Worm (Caenorhabditis elegans) whole organism, L4 larva: Measurements from ENCODE around the gene fbxb-3.
A peak's percentile ranks its signal among the peaks of the same experiment; 100 is the strongest.

Source experiments
- F10B5.3 ChIP-seq: sonication (generic microtip); optimal IDR thresholded peaks from 2 replicates; lab custom pipeline; 2016; ENCODE audit warnings: mild to moderate bottlenecking, missing genetic modification characterization, missing compliant biosample characterization
- F37D6.2 ChIP-seq: sonication (generic microtip); optimal IDR thresholded peaks from 2 replicates; lab custom pipeline; 2016; ENCODE audit warnings: mild to moderate bottlenecking, missing genetic modification characterization, missing compliant biosample characterization
- F49E8.2 ChIP-seq: sonication (generic microtip); optimal IDR thresholded peaks from 2 replicates; lab custom pipeline; 2016; ENCODE audit warnings: missing compliant biosample characterization, mild to moderate bottlenecking, missing genetic modification characterization, borderline replicate concordance
- T26A8.4 ChIP-seq: fragments of 200-800 bp; sonication (Bioruptor generic); IDR thresholded peaks from 2 replicates; pipeline ENCODE4 v1.3.6; 2022; ENCODE audit warnings: missing genetic modification characterization, missing compliant biosample characterization
- Y105C5A.15 ChIP-seq: fragments of 200-800 bp; sonication (Bioruptor generic); IDR thresholded peaks from 2 replicates; pipeline ENCODE4 v1.3.6; 2022; ENCODE audit warnings: missing genetic modification characterization, missing compliant biosample characterization
- Y48G9A.11 ChIP-seq: fragments of 200-800 bp; sonication (Bioruptor generic); IDR thresholded peaks from 2 replicates; pipeline ENCODE4 v1.3.6; 2022; ENCODE audit warnings: missing genetic modification reagents, missing genetic modification characterization, missing compliant biosample characterization
- Y75B8A.6 ChIP-seq: fragments of 200-800 bp; sonication (Bioruptor generic); IDR thresholded peaks from 2 replicates; pipeline ENCODE4 v1.3.6; 2022; ENCODE audit warnings: missing genetic modification reagents, missing genetic modification characterization, missing compliant biosample characterization
- ZK337.2 ChIP-seq: fragments of 200-800 bp; sonication (Bioruptor generic); IDR thresholded peaks from 2 replicates; pipeline ENCODE4 v1.3.6; 2022; ENCODE audit warnings: missing genetic modification reagents, missing genetic modification characterization, missing compliant biosample characterization
- ZK546.5 ChIP-seq, 2 experiments: sonication (generic microtip); optimal IDR thresholded peaks; 2 replicates each; lab custom pipeline; 2017; ENCODE audit warnings: missing biosample characterization in 2 of 2, missing genetic modification characterization in 2 of 2
- aha-1 ChIP-seq: fragments of 150-350 bp; peaks from one replicate; lab custom pipeline; 2014; ENCODE audit warnings: missing biosample characterization, missing genetic modification characterization
- ceh-20 ChIP-seq: fragments of 200-800 bp; sonication (Bioruptor generic); IDR thresholded peaks from 2 replicates; pipeline ENCODE4 v1.3.6; 2022; ENCODE audit warnings: missing genetic modification reagents, missing genetic modification characterization, missing compliant biosample characterization
- ceh-28 ChIP-seq: fragments of 150-350 bp; optimal IDR thresholded peaks from 2 replicates; lab custom pipeline; 2014; ENCODE audit warnings: missing biosample characterization, missing genetic modification reagents, missing genetic modification characterization
- cey-2 ChIP-seq: sonication (generic microtip); optimal IDR thresholded peaks from 3 replicates; lab custom pipeline; 2017; ENCODE audit warnings: missing genetic modification characterization, mild to moderate bottlenecking, missing compliant biosample characterization, antibody characterized with exemption, borderline replicate concordance; ENCODE audit not compliant: insufficient read depth
- ctbp-1 ChIP-seq: fragments of 200-800 bp; sonication (Bioruptor generic); IDR thresholded peaks from 2 replicates; pipeline ENCODE4 v1.3.6; 2022; ENCODE audit warnings: missing genetic modification reagents, missing genetic modification characterization, missing compliant biosample characterization
- daf-16 ChIP-seq, 3 experiments: sonication (generic microtip); optimal IDR thresholded peaks; 2 replicates each; lab custom pipeline; 2016 to 2017; ENCODE audit warnings: missing genetic modification characterization in 3 of 3, missing genetic modification reagents in 3 of 3, mild to moderate bottlenecking in 2 of 3, missing compliant biosample characterization in 2 of 3, missing biosample characterization in 1 of 3, moderate library complexity in 1 of 3
- dmd-6 ChIP-seq: fragments of 200-800 bp; sonication (Bioruptor generic); IDR thresholded peaks from 2 replicates; pipeline ENCODE4 v1.3.6; 2022; ENCODE audit warnings: missing genetic modification reagents, missing genetic modification characterization, missing compliant biosample characterization
- dmd-8 ChIP-seq: fragments of 200-800 bp; sonication (Bioruptor generic); IDR thresholded peaks from 2 replicates; pipeline ENCODE4 v1.3.6; 2022; ENCODE audit warnings: missing genetic modification characterization, missing compliant biosample characterization
- egl-43 ChIP-seq: fragments of 200-800 bp; sonication (Bioruptor generic); IDR thresholded peaks from 2 replicates; pipeline ENCODE4 v1.3.6; 2022; ENCODE audit warnings: missing genetic modification reagents, missing genetic modification characterization, missing compliant biosample characterization
- fkh-10 ChIP-seq: fragments of 150-350 bp; optimal IDR thresholded peaks from 2 replicates; lab custom pipeline; 2014; ENCODE audit warnings: missing biosample characterization, missing genetic modification reagents, missing genetic modification characterization
- gei-8 ChIP-seq: fragments of 200-800 bp; sonication (Bioruptor generic); optimal IDR thresholded peaks from 2 replicates; lab custom pipeline; 2018; ENCODE audit warnings: mild to moderate bottlenecking, missing genetic modification characterization, missing compliant biosample characterization
- lim-7 ChIP-seq: fragments of 200-800 bp; sonication (Bioruptor generic); IDR thresholded peaks from 2 replicates; pipeline ENCODE4 v1.3.6; 2022; ENCODE audit warnings: missing genetic modification characterization, missing compliant biosample characterization
- mxl-3 ChIP-seq: fragments of 200-800 bp; sonication (Bioruptor generic); optimal IDR thresholded peaks from 2 replicates; lab custom pipeline; 2018; ENCODE audit warnings: mild to moderate bottlenecking, missing genetic modification characterization, missing compliant biosample characterization
- nhr-237 ChIP-seq: sonication (generic microtip); optimal IDR thresholded peaks from 2 replicates; lab custom pipeline; 2017; ENCODE audit warnings: missing biosample characterization, missing genetic modification characterization
- nhr-25 ChIP-seq: sonication (generic microtip); optimal IDR thresholded peaks from 2 replicates; lab custom pipeline; 2017; ENCODE audit warnings: missing genetic modification characterization, mild to moderate bottlenecking, missing compliant biosample characterization, antibody characterized with exemption, moderate library complexity, borderline replicate concordance; ENCODE audit not compliant: insufficient read depth
- nhr-28 ChIP-seq: fragments of 150-350 bp; optimal IDR thresholded peaks from 2 replicates; lab custom pipeline; 2014; ENCODE audit warnings: missing biosample characterization, missing genetic modification characterization
- nhr-42 ChIP-seq: fragments of 200-800 bp; sonication (Bioruptor generic); IDR thresholded peaks from 2 replicates; pipeline ENCODE4 v1.3.6; 2022; ENCODE audit warnings: missing genetic modification characterization, missing compliant biosample characterization
- nhr-48 ChIP-seq: sonication (generic microtip); optimal IDR thresholded peaks from 2 replicates; lab custom pipeline; 2016; ENCODE audit warnings: mild to moderate bottlenecking, missing genetic modification characterization, missing compliant biosample characterization
- nhr-6 ChIP-seq: fragments of 150-350 bp; optimal IDR thresholded peaks from 2 replicates; lab custom pipeline; 2014; ENCODE audit warnings: missing biosample characterization, missing genetic modification characterization
- nhr-77 ChIP-seq: fragments of 150-350 bp; optimal IDR thresholded peaks from 2 replicates; lab custom pipeline; 2014; ENCODE audit warnings: missing biosample characterization, missing genetic modification characterization
- pqm-1 ChIP-seq: sonication (generic microtip); optimal IDR thresholded peaks from 2 replicates; lab custom pipeline; 2017; ENCODE audit warnings: missing biosample characterization, missing genetic modification characterization
- set-16 ChIP-seq: fragments of 200-800 bp; sonication (Bioruptor generic); IDR thresholded peaks from 2 replicates; pipeline ENCODE4 v1.3.6; 2022; ENCODE audit warnings: missing genetic modification reagents, missing genetic modification characterization, missing compliant biosample characterization
- snpc-1.2 ChIP-seq: fragments of 200-800 bp; sonication (Bioruptor generic); IDR thresholded peaks from 2 replicates; pipeline ENCODE4 v1.3.6; 2022; ENCODE audit warnings: missing genetic modification reagents, missing genetic modification characterization, missing compliant biosample characterization
- tag-97 ChIP-seq: fragments of 200-800 bp; sonication (Bioruptor generic); IDR thresholded peaks from 2 replicates; pipeline ENCODE4 v1.3.6; 2022; ENCODE audit warnings: missing genetic modification characterization, missing compliant biosample characterization
- tra-1 ChIP-seq: fragments of 200-800 bp; sonication (Bioruptor generic); IDR thresholded peaks from 2 replicates; pipeline ENCODE4 v1.3.6; 2022; ENCODE audit warnings: missing genetic modification reagents, missing genetic modification characterization, missing compliant biosample characterization
- unc-130 ChIP-seq: sonication (generic microtip); optimal IDR thresholded peaks from 2 replicates; lab custom pipeline; 2016; ENCODE audit warnings: missing genetic modification reagents, missing genetic modification characterization, missing compliant biosample characterization
- unc-39 ChIP-seq: sonication (generic microtip); optimal IDR thresholded peaks from 2 replicates; lab custom pipeline; 2017; ENCODE audit warnings: missing biosample characterization, missing genetic modification characterization
- unc-62 ChIP-seq, 3 experiments: fragments of 150-350 bp in 1 of 3; sonication (generic microtip); optimal IDR thresholded peaks in 2 of 3; peaks in 1 of 3; 1 replicate in 1 of 3; 2 replicates in 2 of 3; lab custom pipeline; 2014 to 2017; ENCODE audit warnings: missing biosample characterization in 3 of 3, missing genetic modification characterization in 3 of 3, missing genetic modification reagents in 3 of 3, missing genotype in 1 of 3

fbxb-3 gene

DNA sequence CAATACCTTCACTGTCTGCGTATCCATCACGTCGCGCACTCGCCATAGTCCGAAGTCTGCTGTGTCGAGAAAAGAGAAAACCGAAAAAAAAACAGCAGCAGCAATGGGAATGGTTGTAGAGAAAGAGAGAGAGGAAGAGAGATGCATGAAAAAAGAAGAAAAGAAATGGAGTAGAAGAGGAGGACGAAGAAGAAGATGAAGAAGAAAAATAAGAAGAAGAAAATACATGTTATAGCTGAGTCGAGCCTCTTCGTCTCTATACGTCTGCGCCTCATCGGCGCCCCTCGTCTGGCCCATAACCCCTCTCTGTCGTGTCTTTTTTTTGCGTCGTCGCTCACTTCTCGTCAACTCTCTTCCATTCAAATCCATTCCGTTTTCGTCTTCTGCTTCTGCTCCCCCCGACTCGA lies 29.0 kb upstream of the fbxb-3 start (continued):
- peak; percentile 68 for TF ChIP-seq dmd-6
- peak; percentile 51 for TF ChIP-seq nhr-48 (tag; lab: Kevin White, UChicago)
- TF ChIP-seq nhr-25 (tag; lab: Kevin White, UChicago) = peak; percentile 2
- no peak for TF ChIP-seq ZK337.2
- no peak for TF ChIP-seq unc-39 (tag; lab: Kevin White, UChicago)
- TF ChIP-seq fkh-10 (GFP tag; lab: Kevin White, UChicago) = peak; percentile 90
- no peak for TF ChIP-seq tag-97 (GFP tag; lab: Robert Waterston, UW)
- TF ChIP-seq nhr-237 (tag; lab: Kevin White, UChicago) = no peak
- no peak for TF ChIP-seq unc-130 (GFP tag; lab: Kevin White, UChicago)
- TF ChIP-seq nhr-6 (tag; lab: Kevin White, UChicago) = no peak
- no peak for TF ChIP-seq lim-7
- peak in 1 of 2 experiments; percentile 94 for TF ChIP-seq unc-62 (GFP tag; optimal IDR thresholded peaks at IDR 0.05 in 1 of 2; lab: Kevin White, UChicago)
- no peak for TF ChIP-seq unc-62 (tag; optimal IDR thresholded peaks at IDR 0.05; lab: Kevin White, UChicago)
- peak; percentile 69 for TF ChIP-seq F37D6.2 (tag; lab: Kevin White, UChicago)
- no peak for TF ChIP-seq dmd-8 (GFP tag; lab: Robert Waterston, UW)
- TF ChIP-seq snpc-1.2 (GFP tag; lab: Robert Waterston, UW) = no peak
- TF ChIP-seq Y105C5A.15 (GFP tag; lab: Robert Waterston, UW) = no peak
- no peak for TF ChIP-seq Y48G9A.11 (GFP tag; lab: Robert Waterston, UW)
- no peak for TF ChIP-seq nhr-42 (GFP tag; lab: Robert Waterston, UW)
- TF ChIP-seq egl-43 (GFP tag; lab: Robert Waterston, UW) = peak; percentile 75; the same call in 1 of the 2 replicates
- TF ChIP-seq gei-8 (GFP tag; lab: Kevin White, UChicago) = no peak
- TF ChIP-seq cey-2 (tag; lab: Kevin White, UChicago) = peak; percentile 45
- TF ChIP-seq tra-1 = 0 out of 2 replicates have a peak, but pooled peaks have one; percentile 4
- no peak for TF ChIP-seq T26A8.4 (GFP tag; lab: Robert Waterston, UW)
- peak; percentile 73; the same call in 1 of the 2 replicates for TF ChIP-seq ceh-20 (GFP tag; lab: Robert Waterston, UW)
- TF ChIP-seq ceh-28 (tag; lab: Kevin White, UChicago) = no peak
- TF ChIP-seq Y75B8A.6 (GFP tag; lab: Robert Waterston, UW) = no peak
- peak in 1 of 2 experiments; percentile 10 for TF ChIP-seq daf-16 (GFP tag; optimal IDR thresholded peaks at IDR 0.05; lab: Kevin White, UChicago)
- TF ChIP-seq daf-16 (tag; optimal IDR thresholded peaks at IDR 0.05; lab: Kevin White, UChicago) = peak; percentile 35
- peak; percentile 88 for TF ChIP-seq nhr-28 (tag; lab: Kevin White, UChicago)
- no peak for TF ChIP-seq pqm-1 (tag; lab: Kevin White, UChicago)
- peak; percentile 70; the same call in 1 of the 2 replicates for TF ChIP-seq ctbp-1
- no peak for TF ChIP-seq ZK546.5 (tag; optimal IDR thresholded peaks at IDR 0.05; lab: Kevin White, UChicago)
- peak; percentile 58 for TF ChIP-seq nhr-77 (tag; lab: Kevin White, UChicago)
- peak; percentile 52; the same call in 1 of the 2 replicates for TF ChIP-seq set-16 (GFP tag; lab: Robert Waterston, UW)

- TF ChIP-seq nhr-28 (tag; lab: Kevin White, UChicago) = peak; percentile 44
- TF ChIP-seq lim-7 = no peak
- TF ChIP-seq cey-2 (tag; lab: Kevin White, UChicago) = no peak
- TF ChIP-seq F49E8.2 (tag; lab: Kevin White, UChicago) = no peak
- TF ChIP-seq mxl-3 (GFP tag; lab: Kevin White, UChicago) = peak; percentile 37
- peak; percentile 42 for TF ChIP-seq aha-1 (tag; lab: Kevin White, UChicago)
- TF ChIP-seq ZK546.5 (tag; optimal IDR thresholded peaks at IDR 0.05; lab: Kevin White, UChicago) = no peak
- TF ChIP-seq F10B5.3 (tag; lab: Kevin White, UChicago) = no peak
Measured at ce11 chrIV:11812017-11812416, 26.7 kb upstream of the fbxb-3 start.
